Fruit fly (Drosophila melanogaster) whole organism, pupa: ENCODE results near the gene CG9427.

ENCODE experiments used
- CG10348 ChIP-seq: fragments of 200-800 bp; sonication (Bioruptor generic); IDR thresholded peaks from 2 replicates; pipeline ENCODE4 v1.3.6; 2022; ENCODE audit warnings: missing biosample characterization, missing genetic modification characterization
- CG12605 ChIP-seq: fragments of 200-800 bp; sonication (Bioruptor generic); IDR thresholded peaks from 2 replicates; pipeline ENCODE4 v1.3.6; 2022; ENCODE audit warnings: missing biosample characterization, missing genetic modification characterization
- CG13204 ChIP-seq: fragments of 200-800 bp; sonication (Bioruptor generic); optimal IDR thresholded peaks from 2 replicates; lab custom pipeline; 2018; ENCODE audit warnings: missing biosample characterization, mild to moderate bottlenecking, missing genetic modification characterization, moderate library complexity
- CG14655 ChIP-seq: fragments of 200-800 bp; sonication (Bioruptor generic); optimal IDR thresholded peaks from 3 replicates; lab custom pipeline; 2017; ENCODE audit warnings: mild to moderate bottlenecking, missing biosample characterization, missing genetic modification reagents, missing genetic modification characterization
- CG15710 ChIP-seq: fragments of 200-800 bp; sonication (Bioruptor generic); optimal IDR thresholded peaks from 2 replicates; lab custom pipeline; 2018; ENCODE audit warnings: missing biosample characterization, mild to moderate bottlenecking, missing genetic modification characterization, moderate library complexity
- CG17806 ChIP-seq: fragments of 200-800 bp; sonication (Bioruptor generic); optimal IDR thresholded peaks from 2 replicates; lab custom pipeline; 2018; ENCODE audit warnings: missing biosample characterization, mild to moderate bottlenecking, missing genetic modification characterization, moderate library complexity
- CG32121 ChIP-seq: fragments of 200-800 bp; sonication (Bioruptor generic); IDR thresholded peaks from 2 replicates; pipeline ENCODE4 v1.3.6; 2022; ENCODE audit warnings: missing biosample characterization, missing genetic modification characterization
- CG34367 ChIP-seq: fragments of 200-800 bp; sonication (Bioruptor generic); optimal IDR thresholded peaks from 2 replicates; lab custom pipeline; 2018; ENCODE audit warnings: missing biosample characterization, mild to moderate bottlenecking, missing genetic modification characterization
- CG4496 ChIP-seq: fragments of 200-800 bp; sonication (Bioruptor generic); IDR thresholded peaks from 3 replicates; pipeline ENCODE4 v1.3.6; 2022; ENCODE audit warnings: missing biosample characterization, missing genetic modification characterization
- CG8159 ChIP-seq: fragments of 200-800 bp; sonication (Bioruptor generic); optimal IDR thresholded peaks from 3 replicates; lab custom pipeline; 2018; ENCODE audit warnings: missing biosample characterization, mild to moderate bottlenecking, missing genetic modification characterization, moderate library complexity
- CG8301 ChIP-seq: fragments of 200-800 bp; sonication (Bioruptor generic); optimal IDR thresholded peaks from 2 replicates; lab custom pipeline; 2018; ENCODE audit warnings: missing biosample characterization, mild to moderate bottlenecking, missing genetic modification characterization
- CG9948 ChIP-seq: fragments of 200-800 bp; sonication (Bioruptor generic); optimal IDR thresholded peaks from 2 replicates; lab custom pipeline; 2018; ENCODE audit warnings: missing biosample characterization, mild to moderate bottlenecking, missing genetic modification characterization, moderate library complexity
- D1 ChIP-seq: fragments of 200-800 bp; sonication (Bioruptor generic); optimal IDR thresholded peaks from 2 replicates; lab custom pipeline; 2018; ENCODE audit warnings: missing biosample characterization, mild to moderate bottlenecking, missing genetic modification characterization, moderate library complexity
- EcR ChIP-seq: fragments of 200-800 bp; sonication (Bioruptor generic); optimal IDR thresholded peaks from 3 replicates; lab custom pipeline; 2019; ENCODE audit warnings: missing biosample characterization, missing genetic modification characterization, mild to moderate bottlenecking, moderate library complexity, missing genetic modification reagents
- Ets98B ChIP-seq: fragments of 200-800 bp; sonication (Bioruptor generic); IDR thresholded peaks from 2 replicates; pipeline ENCODE4 v1.3.6; 2022; ENCODE audit warnings: missing biosample characterization, missing genetic modification characterization
- Pif1A ChIP-seq: fragments of 200-800 bp; sonication (Bioruptor generic); optimal IDR thresholded peaks from 3 replicates; lab custom pipeline; 2016; ENCODE audit warnings: missing biosample characterization, missing genetic modification characterization
- Pif1B ChIP-seq: fragments of 200-800 bp; sonication (Bioruptor generic); optimal IDR thresholded peaks from 3 replicates; lab custom pipeline; 2016; ENCODE audit warnings: missing biosample characterization, missing genetic modification characterization
- Snoo ChIP-seq: fragments of 200-800 bp; sonication (Bioruptor generic); optimal IDR thresholded peaks from 3 replicates; lab custom pipeline; 2017; ENCODE audit warnings: missing biosample characterization, mild to moderate bottlenecking, missing genetic modification characterization, inconsistent platforms
- fd96Ca ChIP-seq: fragments of 200-800 bp; sonication (Bioruptor generic); IDR thresholded peaks from 3 replicates; pipeline ENCODE4 v1.3.6; 2022; ENCODE audit warnings: missing biosample characterization, missing genetic modification characterization
- gl ChIP-seq: fragments of 200-800 bp; sonication (Bioruptor generic); optimal IDR thresholded peaks from 2 replicates; lab custom pipeline; 2018; ENCODE audit warnings: missing biosample characterization, mild to moderate bottlenecking, missing genetic modification characterization
- rn ChIP-seq: fragments of 200-800 bp; sonication (Bioruptor generic); IDR thresholded peaks from 2 replicates; pipeline ENCODE4 v1.3.6; 2022; ENCODE audit warnings: missing biosample characterization, missing genetic modification characterization

The CG9427 gene

dm6 chr3R:9586663-9587248, 40.0 kb downstream of the CG9427 start, which contains the start of gene P58IPK:
Gene P58IPK, plus strand, starts transcription at chr3R:9586942.
- TF ChIP-seq CG8159 (tag; lab: Kevin White, UChicago) (no peak), CG32121 (GFP tag; lab: Robert Waterston, UW) (peak; percentile 35; the same call in 1 of the 2 replicates), CG8301 (tag; lab: Kevin White, UChicago) (no peak), fd96Ca (GFP tag; lab: Robert Waterston, UW) (peak; percentile 71; the same call in 2 of the 3 replicates), gl (no peak), Ets98B (peak; percentile 54), CG10348 (GFP tag; lab: Robert Waterston, UW) (0 out of 2 replicates have a peak, but pooled peaks have one; percentile 20), CG15710 (tag; lab: Kevin White, UChicago) (peak; percentile 6), CG34367 (peak; percentile 10), CG4496 (GFP tag; lab: Robert Waterston, UW) (peak; percentile 64; the same call in 2 of the 3 replicates)

- no peak for TF ChIP-seq Pif1A
- TF ChIP-seq gl = no peak
- no peak for TF ChIP-seq EcR (GFP tag; lab: Kevin White, UChicago)
- TF ChIP-seq CG17806 (tag; lab: Kevin White, UChicago) = no peak
- no peak for TF ChIP-seq CG12605 (GFP tag; lab: Robert Waterston, UW)
Observed at dm6 chr3R:9583122-9583521, 43.6 kb downstream of the CG9427 start, which contains the start of gene CG33654. Gene CG33654, minus strand, starts transcription at chr3R:9583222.

- TF ChIP-seq CG8159 (tag; lab: Kevin White, UChicago) (no peak), CG8301 (tag; lab: Kevin White, UChicago) (no peak), Pif1A (no peak), CG12605 (GFP tag; lab: Robert Waterston, UW) (no peak), CG15710 (tag; lab: Kevin White, UChicago) (no peak), CG13204 (no peak)
Observed at dm6 chr3R:9581973-9582372, 44.8 kb downstream of the CG9427 start.

dm6 chr3R:9581089-9581520, 45.6 kb downstream of the CG9427 start, which contains the start of gene CG8301:
Gene CG8301, plus strand, starts transcription at chr3R:9581306.
- peak; percentile 8 for TF ChIP-seq Snoo (tag; lab: Kevin White, UChicago)
- TF ChIP-seq Pif1A = no peak
- TF ChIP-seq CG9948 (tag; lab: Kevin White, UChicago) = no peak
- TF ChIP-seq rn (GFP tag; lab: Robert Waterston, UW) = no peak
- TF ChIP-seq CG15710 (tag; lab: Kevin White, UChicago) = no peak
- peak; percentile 75 for TF ChIP-seq CG8301 (tag; lab: Kevin White, UChicago)
- TF ChIP-seq CG8159 (tag; lab: Kevin White, UChicago) = peak; percentile 10
- peak; percentile 55; the same call in 1 of the 2 replicates for TF ChIP-seq CG32121 (GFP tag; lab: Robert Waterston, UW)
- 0 out of 3 replicates have a peak, but pooled peaks have one; percentile 26 for TF ChIP-seq fd96Ca (GFP tag; lab: Robert Waterston, UW)
- no peak for TF ChIP-seq CG14655 (GFP tag; lab: Kevin White, UChicago)
- peak; percentile 26 for TF ChIP-seq CG17806 (tag; lab: Kevin White, UChicago)
- peak; percentile 63; the same call in 1 of the 2 replicates for TF ChIP-seq Ets98B
- TF ChIP-seq CG34367 = no peak
- TF ChIP-seq EcR (GFP tag; lab: Kevin White, UChicago) = no peak
- TF ChIP-seq Pif1B = peak; percentile 26
- TF ChIP-seq CG12605 (GFP tag; lab: Robert Waterston, UW) = peak; percentile 53; the same call in 1 of the 2 replicates
- no peak for TF ChIP-seq CG10348 (GFP tag; lab: Robert Waterston, UW)
- no peak for TF ChIP-seq CG13204
- TF ChIP-seq D1 = no peak
- TF ChIP-seq CG4496 (GFP tag; lab: Robert Waterston, UW) = peak; percentile 24; the same call in 1 of the 3 replicates
- no peak for TF ChIP-seq gl

dm6 chr3R:9577382-9578137, 49.2 kb downstream of the CG9427 start, which contains the start of the genes Kap-alpha3 and Son:
Gene Kap-alpha3, minus strand, starts transcription at chr3R:9577733.
Gene Son, plus strand, starts transcription at chr3R:9578042.
- TF ChIP-seq Pif1A = peak; percentile 83
- no peak for TF ChIP-seq CG12605 (GFP tag; lab: Robert Waterston, UW)
- no peak for TF ChIP-seq CG14655 (GFP tag; lab: Kevin White, UChicago)
- peak; percentile 89 for TF ChIP-seq CG4496 (GFP tag; lab: Robert Waterston, UW)
- peak; percentile 79 for TF ChIP-seq CG15710 (tag; lab: Kevin White, UChicago)
- TF ChIP-seq CG17806 (tag; lab: Kevin White, UChicago) = peak; percentile 36
- TF ChIP-seq gl = peak; percentile 57
- TF ChIP-seq D1 = no peak
- TF ChIP-seq CG32121 (GFP tag; lab: Robert Waterston, UW) = peak; percentile 79
- peak; percentile 59 for TF ChIP-seq CG9948 (tag; lab: Kevin White, UChicago)
- TF ChIP-seq Ets98B = peak; percentile 73
- peak; percentile 72 for TF ChIP-seq CG8159 (tag; lab: Kevin White, UChicago)
- peak; percentile 77 for TF ChIP-seq CG8301 (tag; lab: Kevin White, UChicago)
- no peak for TF ChIP-seq EcR (GFP tag; lab: Kevin White, UChicago)
- peak; percentile 91 for TF ChIP-seq Snoo (tag; lab: Kevin White, UChicago)
- TF ChIP-seq Pif1B = peak; percentile 75
- TF ChIP-seq CG10348 (GFP tag; lab: Robert Waterston, UW) = no peak
- peak; percentile 52 for TF ChIP-seq rn (GFP tag; lab: Robert Waterston, UW)
- peak; percentile 73; the same call in 2 of the 3 replicates for TF ChIP-seq fd96Ca (GFP tag; lab: Robert Waterston, UW)
- no peak for TF ChIP-seq CG13204
- peak; percentile 74 for TF ChIP-seq CG34367
